Fruit fly (Drosophila melanogaster) whole organism, pupa: ENCODE measurements around the gene Inx2.

Source experiments
- CG10348 ChIP-seq: fragments of 200-800 bp; sonication (Bioruptor generic); IDR thresholded peaks from 2 replicates; pipeline ENCODE4 v1.3.6; 2022; ENCODE audit warnings: missing biosample characterization, missing genetic modification characterization
- CG12605 ChIP-seq: fragments of 200-800 bp; sonication (Bioruptor generic); IDR thresholded peaks from 2 replicates; pipeline ENCODE4 v1.3.6; 2022; ENCODE audit warnings: missing biosample characterization, missing genetic modification characterization
- CG13204 ChIP-seq: fragments of 200-800 bp; sonication (Bioruptor generic); optimal IDR thresholded peaks from 2 replicates; lab custom pipeline; 2018; ENCODE audit warnings: missing biosample characterization, mild to moderate bottlenecking, missing genetic modification characterization, moderate library complexity
- CG14655 ChIP-seq: fragments of 200-800 bp; sonication (Bioruptor generic); optimal IDR thresholded peaks from 3 replicates; lab custom pipeline; 2017; ENCODE audit warnings: mild to moderate bottlenecking, missing biosample characterization, missing genetic modification reagents, missing genetic modification characterization
- CG15710 ChIP-seq: fragments of 200-800 bp; sonication (Bioruptor generic); optimal IDR thresholded peaks from 2 replicates; lab custom pipeline; 2018; ENCODE audit warnings: missing biosample characterization, mild to moderate bottlenecking, missing genetic modification characterization, moderate library complexity
- CG17806 ChIP-seq: fragments of 200-800 bp; sonication (Bioruptor generic); optimal IDR thresholded peaks from 2 replicates; lab custom pipeline; 2018; ENCODE audit warnings: missing biosample characterization, mild to moderate bottlenecking, missing genetic modification characterization, moderate library complexity
- CG32121 ChIP-seq: fragments of 200-800 bp; sonication (Bioruptor generic); IDR thresholded peaks from 2 replicates; pipeline ENCODE4 v1.3.6; 2022; ENCODE audit warnings: missing biosample characterization, missing genetic modification characterization
- CG34367 ChIP-seq: fragments of 200-800 bp; sonication (Bioruptor generic); optimal IDR thresholded peaks from 2 replicates; lab custom pipeline; 2018; ENCODE audit warnings: missing biosample characterization, mild to moderate bottlenecking, missing genetic modification characterization
- CG4496 ChIP-seq: fragments of 200-800 bp; sonication (Bioruptor generic); IDR thresholded peaks from 3 replicates; pipeline ENCODE4 v1.3.6; 2022; ENCODE audit warnings: missing biosample characterization, missing genetic modification characterization
- CG8159 ChIP-seq: fragments of 200-800 bp; sonication (Bioruptor generic); optimal IDR thresholded peaks from 3 replicates; lab custom pipeline; 2018; ENCODE audit warnings: missing biosample characterization, mild to moderate bottlenecking, missing genetic modification characterization, moderate library complexity
- CG8301 ChIP-seq: fragments of 200-800 bp; sonication (Bioruptor generic); optimal IDR thresholded peaks from 2 replicates; lab custom pipeline; 2018; ENCODE audit warnings: missing biosample characterization, mild to moderate bottlenecking, missing genetic modification characterization
- CG9948 ChIP-seq: fragments of 200-800 bp; sonication (Bioruptor generic); optimal IDR thresholded peaks from 2 replicates; lab custom pipeline; 2018; ENCODE audit warnings: missing biosample characterization, mild to moderate bottlenecking, missing genetic modification characterization, moderate library complexity
- D1 ChIP-seq: fragments of 200-800 bp; sonication (Bioruptor generic); optimal IDR thresholded peaks from 2 replicates; lab custom pipeline; 2018; ENCODE audit warnings: missing biosample characterization, mild to moderate bottlenecking, missing genetic modification characterization, moderate library complexity
- EcR ChIP-seq: fragments of 200-800 bp; sonication (Bioruptor generic); optimal IDR thresholded peaks from 3 replicates; lab custom pipeline; 2019; ENCODE audit warnings: missing biosample characterization, missing genetic modification characterization, mild to moderate bottlenecking, moderate library complexity, missing genetic modification reagents
- Ets98B ChIP-seq: fragments of 200-800 bp; sonication (Bioruptor generic); IDR thresholded peaks from 2 replicates; pipeline ENCODE4 v1.3.6; 2022; ENCODE audit warnings: missing biosample characterization, missing genetic modification characterization
- Pif1A ChIP-seq: fragments of 200-800 bp; sonication (Bioruptor generic); optimal IDR thresholded peaks from 3 replicates; lab custom pipeline; 2016; ENCODE audit warnings: missing biosample characterization, missing genetic modification characterization
- Pif1B ChIP-seq: fragments of 200-800 bp; sonication (Bioruptor generic); optimal IDR thresholded peaks from 3 replicates; lab custom pipeline; 2016; ENCODE audit warnings: missing biosample characterization, missing genetic modification characterization
- Snoo ChIP-seq: fragments of 200-800 bp; sonication (Bioruptor generic); optimal IDR thresholded peaks from 3 replicates; lab custom pipeline; 2017; ENCODE audit warnings: missing biosample characterization, mild to moderate bottlenecking, missing genetic modification characterization, inconsistent platforms
- fd96Ca ChIP-seq: fragments of 200-800 bp; sonication (Bioruptor generic); IDR thresholded peaks from 3 replicates; pipeline ENCODE4 v1.3.6; 2022; ENCODE audit warnings: missing biosample characterization, missing genetic modification characterization
- gl ChIP-seq: fragments of 200-800 bp; sonication (Bioruptor generic); optimal IDR thresholded peaks from 2 replicates; lab custom pipeline; 2018; ENCODE audit warnings: missing biosample characterization, mild to moderate bottlenecking, missing genetic modification characterization
- rn ChIP-seq: fragments of 200-800 bp; sonication (Bioruptor generic); IDR thresholded peaks from 2 replicates; pipeline ENCODE4 v1.3.6; 2022; ENCODE audit warnings: missing biosample characterization, missing genetic modification characterization

The Inx2 gene

DNA sequence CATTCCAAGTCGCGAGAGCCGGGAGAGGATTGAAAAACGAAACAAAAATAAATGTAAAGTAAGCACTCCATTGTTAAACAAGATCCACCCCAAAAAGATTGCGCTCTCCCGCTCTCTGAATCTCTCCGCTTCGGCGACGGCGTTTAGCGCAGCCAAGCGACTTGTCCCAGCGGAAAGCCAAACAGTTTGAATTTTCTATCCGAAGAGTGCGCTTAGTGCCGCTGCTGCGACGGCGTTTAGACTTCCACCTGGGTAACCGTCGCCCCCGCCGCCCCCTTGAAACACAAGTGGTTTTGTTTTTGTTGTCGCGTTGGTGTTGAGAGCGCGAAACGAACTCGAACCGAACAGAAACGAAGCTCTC is at the start of gene Inx2:
Gene Inx2 (plus strand): TSS at position 181 of the 361 bp plus-strand sequence.
- no peak for TF ChIP-seq Snoo (tag; lab: Kevin White, UChicago)
- no peak for TF ChIP-seq CG8159
- TF ChIP-seq CG15710 (tag; lab: Kevin White, UChicago), result no peak
- peak; percentile 63 for TF ChIP-seq CG32121 (GFP tag; lab: Robert Waterston, UW)
- peak; percentile 58 for TF ChIP-seq Pif1A (GFP tag; lab: Kevin White, UChicago)
- TF ChIP-seq CG10348, result no peak
- TF ChIP-seq gl, result peak; percentile 56
- TF ChIP-seq rn (GFP tag; lab: Robert Waterston, UW), result no peak
- 0 out of 3 replicates have a peak, but pooled peaks have one; percentile 28 for TF ChIP-seq fd96Ca (GFP tag; lab: Robert Waterston, UW)
- no peak for TF ChIP-seq CG9948 (tag; lab: Kevin White, UChicago)
- TF ChIP-seq CG8301, result no peak
- peak; percentile 64 for TF ChIP-seq EcR (GFP tag; lab: Kevin White, UChicago)
- TF ChIP-seq CG17806 (tag; lab: Kevin White, UChicago), result no peak
- TF ChIP-seq CG34367 (tag; lab: Kevin White, UChicago), result no peak
- TF ChIP-seq D1 (tag; lab: Kevin White, UChicago), result no peak
- TF ChIP-seq Ets98B (GFP tag; lab: Robert Waterston, UW), result peak; percentile 78
- peak; percentile 80 for TF ChIP-seq CG12605 (GFP tag; lab: Robert Waterston, UW)
- TF ChIP-seq CG4496 (GFP tag; lab: Robert Waterston, UW), result peak; percentile 76; the same call in 2 of the 3 replicates
- TF ChIP-seq CG13204 (GFP tag; lab: Kevin White, UChicago), result peak; percentile 58
- no peak for TF ChIP-seq CG14655 (GFP tag; lab: Kevin White, UChicago)
- no peak for TF ChIP-seq Pif1B (GFP tag; lab: Kevin White, UChicago)
- TF ChIP-seq, all 21 proteins: peak for 9

dm6 chrX:6968564-6968963 is 29.9 kb upstream of the Inx2 start, which contains the start of gene Setd3:
Setd3 (minus strand) TSS chrX:6968750.
- TF ChIP-seq rn (GFP tag; lab: Robert Waterston, UW) (no peak), D1 (tag; lab: Kevin White, UChicago) (no peak), Ets98B (GFP tag; lab: Robert Waterston, UW) (no peak), gl (no peak), CG32121 (GFP tag; lab: Robert Waterston, UW) (no peak), fd96Ca (GFP tag; lab: Robert Waterston, UW) (no peak), CG34367 (tag; lab: Kevin White, UChicago) (no peak), CG8301 (no peak), CG10348 (no peak), CG9948 (tag; lab: Kevin White, UChicago) (no peak), CG12605 (GFP tag; lab: Robert Waterston, UW) (no peak), Pif1A (GFP tag; lab: Kevin White, UChicago) (no peak), CG8159 (no peak), EcR (GFP tag; lab: Kevin White, UChicago) (no peak), Pif1B (GFP tag; lab: Kevin White, UChicago) (no peak), CG14655 (GFP tag; lab: Kevin White, UChicago) (no peak), CG13204 (GFP tag; lab: Kevin White, UChicago) (no peak)

dm6 chrX:6969364-6970137 is 28.9 kb upstream of the Inx2 start, which contains the start of gene CG4586:
CG4586 (plus strand) TSS chrX:6969918.
- TF ChIP-seq Snoo (tag; lab: Kevin White, UChicago) (peak; percentile 95), CG34367 (tag; lab: Kevin White, UChicago) (peak; percentile 98), Pif1B (GFP tag; lab: Kevin White, UChicago) (peak; percentile 100), Pif1A (GFP tag; lab: Kevin White, UChicago) (peak; percentile 99), CG17806 (tag; lab: Kevin White, UChicago) (peak; percentile 99), rn (GFP tag; lab: Robert Waterston, UW) (peak; percentile 91), CG9948 (tag; lab: Kevin White, UChicago) (peak; percentile 95), CG4496 (GFP tag; lab: Robert Waterston, UW) (peak; percentile 99), CG15710 (tag; lab: Kevin White, UChicago) (peak; percentile 95), CG10348 (peak; percentile 75), CG32121 (GFP tag; lab: Robert Waterston, UW) (peak; percentile 99), Ets98B (GFP tag; lab: Robert Waterston, UW) (peak; percentile 99), CG14655 (GFP tag; lab: Kevin White, UChicago) (peak; percentile 98), gl (peak; percentile 98), CG13204 (GFP tag; lab: Kevin White, UChicago) (peak; percentile 95), EcR (GFP tag; lab: Kevin White, UChicago) (peak; percentile 99), CG12605 (GFP tag; lab: Robert Waterston, UW) (peak; percentile 100), CG8301 (peak; percentile 99), D1 (tag; lab: Kevin White, UChicago) (peak; percentile 97), CG8159 (peak; percentile 100), fd96Ca (GFP tag; lab: Robert Waterston, UW) (peak; percentile 99)

dm6 chrX:6973340-6973739 is 25.1 kb upstream of the Inx2 start, which contains the start of gene CG3040:
CG3040 (minus strand) TSS chrX:6973393.
- no peak for TF ChIP-seq CG32121 (GFP tag; lab: Robert Waterston, UW)
- peak; percentile 9 for TF ChIP-seq CG9948 (tag; lab: Kevin White, UChicago)
- TF ChIP-seq CG17806 (tag; lab: Kevin White, UChicago), result peak; percentile 34
- peak; percentile 63 for TF ChIP-seq D1 (tag; lab: Kevin White, UChicago)
- TF ChIP-seq CG14655 (GFP tag; lab: Kevin White, UChicago), result peak; percentile 12
- peak; percentile 8 for TF ChIP-seq CG15710 (tag; lab: Kevin White, UChicago)
- no peak for TF ChIP-seq Pif1A (GFP tag; lab: Kevin White, UChicago)
- no peak for TF ChIP-seq CG10348
- 0 out of 2 replicates have a peak, but pooled peaks have one; percentile 28 for TF ChIP-seq Ets98B (GFP tag; lab: Robert Waterston, UW)
- TF ChIP-seq CG8159, result peak; percentile 18
- TF ChIP-seq gl, result no peak
- no peak for TF ChIP-seq Snoo (tag; lab: Kevin White, UChicago)
- TF ChIP-seq CG4496 (GFP tag; lab: Robert Waterston, UW), result peak; percentile 54
- TF ChIP-seq Pif1B (GFP tag; lab: Kevin White, UChicago), result no peak
